Worm (Caenorhabditis elegans): ENCODE measurements around the gene tag-343.

The tag-343 gene

ce11 chrX:16677672-16678071 is 3.1 kb upstream of the tag-343 start, which contains the start of gene F22H10.3:
TSS of gene F22H10.3 (minus strand) at chrX:16677707.
- peak in 1 of 2 experiments; percentile 37 for TF ChIP-seq lin-35 (GFP tag; optimal IDR thresholded peaks at IDR 0.05)
- no peak for TF ChIP-seq nhr-85 (tag)
- TF ChIP-seq elt-2 (tag; optimal IDR thresholded peaks at IDR 0.05) = peak; percentile 55

- TF ChIP-seq unc-98 (GFP tag; IDR thresholded peaks at IDR 0.05) = no peak
- TF ChIP-seq unc-62 (GFP tag; optimal IDR thresholded peaks at IDR 0.05) = no peak
- no peak for TF ChIP-seq nhr-85 (tag)
- no peak for TF ChIP-seq unc-130 (tag; optimal IDR thresholded peaks at IDR 0.05)
- TF ChIP-seq nhr-90 (tag; optimal IDR thresholded peaks at IDR 0.05; ENCODE audit: poor library complexity) = no peak
- no peak for TF ChIP-seq mdl-1 (tag; optimal IDR thresholded peaks at IDR 0.05)
- TF ChIP-seq ama-1 (optimal IDR thresholded peaks at IDR 0.05) = no peak
- no peak for TF ChIP-seq lir-3 (tag; optimal IDR thresholded peaks at IDR 0.05; ENCODE audit: poor library complexity)
- TF ChIP-seq ets-5 (GFP tag; IDR thresholded peaks at IDR 0.05) = no peak
- no peak for TF ChIP-seq mef-2 (tag; optimal IDR thresholded peaks at IDR 0.05)
- no peak for TF ChIP-seq nhr-12 (tag; optimal IDR thresholded peaks at IDR 0.05)
- TF ChIP-seq dsc-1 (tag; optimal IDR thresholded peaks at IDR 0.05) = no peak
- no peak for TF ChIP-seq ces-1 (GFP tag; optimal IDR thresholded peaks at IDR 0.05)
- TF ChIP-seq hlh-17 (GFP tag; optimal IDR thresholded peaks at IDR 0.05; ENCODE audit: borderline replicate concordance) = no peak
- no peak for TF ChIP-seq F16B12.6 (tag; optimal IDR thresholded peaks at IDR 0.05)
- no peak for TF ChIP-seq pqm-1 (tag; optimal IDR thresholded peaks at IDR 0.05)
- TF ChIP-seq rnt-1 (tag; optimal IDR thresholded peaks at IDR 0.05) = no peak
These were observed 1.2 kb upstream of the tag-343 start for ce11 chrX:16675712-16676111.

- TF ChIP-seq elt-2 (tag; optimal IDR thresholded peaks at IDR 0.05) (peak; percentile 40), hlh-17 (GFP tag; optimal IDR thresholded peaks at IDR 0.05; ENCODE audit: borderline replicate concordance) (no peak), nhr-20 (tag; optimal IDR thresholded peaks at IDR 0.05) (peak; percentile 1), lin-35 (GFP tag; optimal IDR thresholded peaks at IDR 0.05) (peak in 1 of 2 experiments; percentile 32)
These were observed 1.9 kb downstream of the tag-343 start for ce11 chrX:16672661-16673060.

ce11 chrX:16671234-16671633 is 3.3 kb downstream of the tag-343 start:
- TF ChIP-seq efl-3 (GFP tag; optimal IDR thresholded peaks at IDR 0.05) (no peak), lin-14 (GFP tag; optimal IDR thresholded peaks at IDR 0.05) (no peak), ztf-11 (tag; optimal IDR thresholded peaks at IDR 0.05) (no peak), C16A3.4 (tag; optimal IDR thresholded peaks at IDR 0.05) (no peak), egl-13 (tag; optimal IDR thresholded peaks at IDR 0.05) (no peak), ceh-82 (tag; optimal IDR thresholded peaks at IDR 0.05) (no peak), snpc-4 (tag; optimal IDR thresholded peaks at IDR 0.05) (no peak), nhr-84 (tag; optimal IDR thresholded peaks at IDR 0.05) (no peak), lin-15B (tag; optimal IDR thresholded peaks at IDR 0.05) (no peak), nhr-12 (tag; optimal IDR thresholded peaks at IDR 0.05) (no peak), pag-3 (tag; optimal IDR thresholded peaks at IDR 0.05; ENCODE audit: borderline replicate concordance, insufficient read depth) (no peak), unc-86 (tag; optimal IDR thresholded peaks at IDR 0.05) (no peak), sup-37 (GFP tag; optimal IDR thresholded peaks at IDR 0.05) (no peak), zip-4 (GFP tag; optimal IDR thresholded peaks at IDR 0.05) (no peak)

ce11 chrX:16669106-16669505 is 5.4 kb downstream of the tag-343 start:
- TF ChIP-seq elt-2 (tag; optimal IDR thresholded peaks at IDR 0.05) (peak; percentile 51), ceh-82 (tag; optimal IDR thresholded peaks at IDR 0.05) (no peak)

- no peak for TF ChIP-seq grh-1 (GFP tag; IDR thresholded peaks at IDR 0.05)
These were observed 7.0 kb downstream of the tag-343 start for ce11 chrX:16667515-16667914.

Measured in whole organism, L1 larva.